Fruit fly (Drosophila melanogaster) whole organism, prepupa: ENCODE data around the gene PIG-S.

Experiments used
- CG32006 ChIP-seq: fragments of 200-800 bp; sonication (Bioruptor generic); optimal IDR thresholded peaks from 3 replicates; lab custom pipeline; 2017; ENCODE audit warnings: missing biosample characterization, mild to moderate bottlenecking, missing genetic modification characterization
- Eip75B ChIP-seq: fragments of 200-800 bp; sonication (Bioruptor generic); optimal IDR thresholded peaks from 3 replicates; lab custom pipeline; 2016; ENCODE audit warnings: missing biosample characterization, missing genetic modification characterization
- Lpt ChIP-seq: fragments of 200-800 bp; sonication (Bioruptor generic); optimal IDR thresholded peaks from 3 replicates; lab custom pipeline; 2016; ENCODE audit warnings: missing biosample characterization, missing genetic modification characterization
- fd85E ChIP-seq: fragments of 200-800 bp; sonication (Bioruptor generic); optimal IDR thresholded peaks from 3 replicates; lab custom pipeline; 2016; ENCODE audit warnings: missing biosample characterization, missing genetic modification characterization

DNA sequence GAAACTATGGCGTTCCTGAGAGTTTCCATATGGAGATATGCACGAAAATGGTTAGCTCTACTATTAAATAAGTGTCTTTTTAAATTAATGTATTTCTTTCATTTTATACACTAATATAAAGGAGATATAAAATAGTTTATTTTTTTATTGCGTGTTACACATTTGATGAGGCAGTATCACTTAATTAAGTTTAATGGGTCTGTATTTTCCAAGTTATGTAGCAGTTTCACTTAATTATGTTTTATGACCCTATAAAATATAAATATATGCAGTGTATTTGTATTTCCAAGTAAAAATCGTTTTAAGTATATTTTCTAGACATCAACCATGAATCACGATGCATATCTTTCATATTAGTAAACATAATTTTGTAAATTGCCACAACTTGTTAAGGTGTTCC lies 48.9 kb upstream of the PIG-S start:
- TF ChIP-seq Lpt (GFP tag; lab: Kevin White, UChicago) (no peak), Eip75B (GFP tag; lab: Kevin White, UChicago) (no peak), CG32006 (GFP tag; lab: Kevin White, UChicago) (peak; percentile 63), fd85E (GFP tag; lab: Kevin White, UChicago) (no peak)
